Fruit fly (Drosophila melanogaster) whole organism, pupa: ENCODE results near the gene Pgd.

ENCODE experiments used
- CG10348 ChIP-seq: fragments of 200-800 bp; sonication (Bioruptor generic); IDR thresholded peaks from 2 replicates; pipeline ENCODE4 v1.3.6; 2022; ENCODE audit warnings: missing biosample characterization, missing genetic modification characterization
- CG12605 ChIP-seq: fragments of 200-800 bp; sonication (Bioruptor generic); IDR thresholded peaks from 2 replicates; pipeline ENCODE4 v1.3.6; 2022; ENCODE audit warnings: missing biosample characterization, missing genetic modification characterization
- CG13204 ChIP-seq: fragments of 200-800 bp; sonication (Bioruptor generic); optimal IDR thresholded peaks from 2 replicates; lab custom pipeline; 2018; ENCODE audit warnings: missing biosample characterization, mild to moderate bottlenecking, missing genetic modification characterization, moderate library complexity
- CG14655 ChIP-seq: fragments of 200-800 bp; sonication (Bioruptor generic); optimal IDR thresholded peaks from 3 replicates; lab custom pipeline; 2017; ENCODE audit warnings: mild to moderate bottlenecking, missing biosample characterization, missing genetic modification reagents, missing genetic modification characterization
- CG15710 ChIP-seq: fragments of 200-800 bp; sonication (Bioruptor generic); optimal IDR thresholded peaks from 2 replicates; lab custom pipeline; 2018; ENCODE audit warnings: missing biosample characterization, mild to moderate bottlenecking, missing genetic modification characterization, moderate library complexity
- CG17806 ChIP-seq: fragments of 200-800 bp; sonication (Bioruptor generic); optimal IDR thresholded peaks from 2 replicates; lab custom pipeline; 2018; ENCODE audit warnings: missing biosample characterization, mild to moderate bottlenecking, missing genetic modification characterization, moderate library complexity
- CG32121 ChIP-seq: fragments of 200-800 bp; sonication (Bioruptor generic); IDR thresholded peaks from 2 replicates; pipeline ENCODE4 v1.3.6; 2022; ENCODE audit warnings: missing biosample characterization, missing genetic modification characterization
- CG34367 ChIP-seq: fragments of 200-800 bp; sonication (Bioruptor generic); optimal IDR thresholded peaks from 2 replicates; lab custom pipeline; 2018; ENCODE audit warnings: missing biosample characterization, mild to moderate bottlenecking, missing genetic modification characterization
- CG4496 ChIP-seq: fragments of 200-800 bp; sonication (Bioruptor generic); IDR thresholded peaks from 3 replicates; pipeline ENCODE4 v1.3.6; 2022; ENCODE audit warnings: missing biosample characterization, missing genetic modification characterization
- CG8159 ChIP-seq: fragments of 200-800 bp; sonication (Bioruptor generic); optimal IDR thresholded peaks from 3 replicates; lab custom pipeline; 2018; ENCODE audit warnings: missing biosample characterization, mild to moderate bottlenecking, missing genetic modification characterization, moderate library complexity
- CG8301 ChIP-seq: fragments of 200-800 bp; sonication (Bioruptor generic); optimal IDR thresholded peaks from 2 replicates; lab custom pipeline; 2018; ENCODE audit warnings: missing biosample characterization, mild to moderate bottlenecking, missing genetic modification characterization
- CG9948 ChIP-seq: fragments of 200-800 bp; sonication (Bioruptor generic); optimal IDR thresholded peaks from 2 replicates; lab custom pipeline; 2018; ENCODE audit warnings: missing biosample characterization, mild to moderate bottlenecking, missing genetic modification characterization, moderate library complexity
- D1 ChIP-seq: fragments of 200-800 bp; sonication (Bioruptor generic); optimal IDR thresholded peaks from 2 replicates; lab custom pipeline; 2018; ENCODE audit warnings: missing biosample characterization, mild to moderate bottlenecking, missing genetic modification characterization, moderate library complexity
- EcR ChIP-seq: fragments of 200-800 bp; sonication (Bioruptor generic); optimal IDR thresholded peaks from 3 replicates; lab custom pipeline; 2019; ENCODE audit warnings: missing biosample characterization, missing genetic modification characterization, mild to moderate bottlenecking, moderate library complexity, missing genetic modification reagents
- Ets98B ChIP-seq: fragments of 200-800 bp; sonication (Bioruptor generic); IDR thresholded peaks from 2 replicates; pipeline ENCODE4 v1.3.6; 2022; ENCODE audit warnings: missing biosample characterization, missing genetic modification characterization
- Pif1A ChIP-seq: fragments of 200-800 bp; sonication (Bioruptor generic); optimal IDR thresholded peaks from 3 replicates; lab custom pipeline; 2016; ENCODE audit warnings: missing biosample characterization, missing genetic modification characterization
- Pif1B ChIP-seq: fragments of 200-800 bp; sonication (Bioruptor generic); optimal IDR thresholded peaks from 3 replicates; lab custom pipeline; 2016; ENCODE audit warnings: missing biosample characterization, missing genetic modification characterization
- Snoo ChIP-seq: fragments of 200-800 bp; sonication (Bioruptor generic); optimal IDR thresholded peaks from 3 replicates; lab custom pipeline; 2017; ENCODE audit warnings: missing biosample characterization, mild to moderate bottlenecking, missing genetic modification characterization, inconsistent platforms
- fd96Ca ChIP-seq: fragments of 200-800 bp; sonication (Bioruptor generic); IDR thresholded peaks from 3 replicates; pipeline ENCODE4 v1.3.6; 2022; ENCODE audit warnings: missing biosample characterization, missing genetic modification characterization
- gl ChIP-seq: fragments of 200-800 bp; sonication (Bioruptor generic); optimal IDR thresholded peaks from 2 replicates; lab custom pipeline; 2018; ENCODE audit warnings: missing biosample characterization, mild to moderate bottlenecking, missing genetic modification characterization
- rn ChIP-seq: fragments of 200-800 bp; sonication (Bioruptor generic); IDR thresholded peaks from 2 replicates; pipeline ENCODE4 v1.3.6; 2022; ENCODE audit warnings: missing biosample characterization, missing genetic modification characterization

Pgd gene

dm6 chrX:2180750-2181261 is 35.9 kb downstream of the Pgd start, which contains the start of gene pn:
Gene pn (plus strand): TSS chrX:2181211.
- no peak for TF ChIP-seq Pif1B
- no peak for TF ChIP-seq D1
- no peak for TF ChIP-seq fd96Ca (GFP tag; lab: Robert Waterston, UW)
- no peak for TF ChIP-seq Snoo (tag; lab: Kevin White, UChicago)
- TF ChIP-seq CG14655 (GFP tag; lab: Kevin White, UChicago) = no peak
- TF ChIP-seq CG15710 (tag; lab: Kevin White, UChicago) = no peak
- no peak for TF ChIP-seq gl (tag; lab: Kevin White, UChicago)
- TF ChIP-seq CG10348 = no peak
- no peak for TF ChIP-seq CG12605
- no peak for TF ChIP-seq CG8159 (tag; lab: Kevin White, UChicago)
- no peak for TF ChIP-seq CG13204
- TF ChIP-seq, all 21 proteins: peak for 0

dm6 chrX:2184563-2184962 is 39.6 kb downstream of the Pgd start, which contains the start of the genes Nmd3 and CG17776:
Gene Nmd3 (minus strand): TSS chrX:2184668.
Gene CG17776 (plus strand): TSS chrX:2184725.
- TF ChIP-seq CG8301 (tag; lab: Kevin White, UChicago) (no peak), Pif1A (no peak), CG14655 (GFP tag; lab: Kevin White, UChicago) (no peak)

- no peak for TF ChIP-seq CG14655 (GFP tag; lab: Kevin White, UChicago)
- TF ChIP-seq CG8301 (tag; lab: Kevin White, UChicago) = no peak
- no peak for TF ChIP-seq fd96Ca (GFP tag; lab: Robert Waterston, UW)
- no peak for TF ChIP-seq rn (GFP tag; lab: Robert Waterston, UW)
Measured at dm6 chrX:2186555-2186954, 41.6 kb downstream of the Pgd start, which contains the start of gene CG17777. Gene CG17777 (plus strand): TSS chrX:2186855.

dm6 chrX:2187520-2187919 is 42.6 kb downstream of the Pgd start, which contains the start of gene CG3457:
Gene CG3457 (plus strand): TSS chrX:2187820.
- no peak for TF ChIP-seq CG4496 (GFP tag; lab: Robert Waterston, UW)
- no peak for TF ChIP-seq CG9948
- no peak for TF ChIP-seq CG8159 (tag; lab: Kevin White, UChicago)

- TF ChIP-seq Pif1B (no peak), CG34367 (tag; lab: Kevin White, UChicago) (no peak), CG8301 (tag; lab: Kevin White, UChicago) (no peak), CG17806 (tag; lab: Kevin White, UChicago) (no peak), gl (tag; lab: Kevin White, UChicago) (no peak), CG15710 (tag; lab: Kevin White, UChicago) (no peak), Pif1A (no peak), CG9948 (no peak), Snoo (tag; lab: Kevin White, UChicago) (no peak), rn (GFP tag; lab: Robert Waterston, UW) (no peak), CG32121 (GFP tag; lab: Robert Waterston, UW) (no peak), CG14655 (GFP tag; lab: Kevin White, UChicago) (no peak), CG4496 (GFP tag; lab: Robert Waterston, UW) (no peak), CG8159 (tag; lab: Kevin White, UChicago) (no peak), Ets98B (no peak), fd96Ca (GFP tag; lab: Robert Waterston, UW) (no peak), EcR (GFP tag; lab: Kevin White, UChicago) (no peak)
Measured at dm6 chrX:2188888-2189287, 44.0 kb downstream of the Pgd start, which contains the start of gene Mct1. Gene Mct1 (plus strand): TSS chrX:2189188.

dm6 chrX:2191896-2192295 is 47.0 kb downstream of the Pgd start:
- TF ChIP-seq Ets98B = no peak
- no peak for TF ChIP-seq CG32121 (GFP tag; lab: Robert Waterston, UW)
- no peak for TF ChIP-seq CG17806 (tag; lab: Kevin White, UChicago)

dm6 chrX:2193158-2193557 is 48.2 kb downstream of the Pgd start:
- no peak for TF ChIP-seq Pif1B
- TF ChIP-seq CG10348 = no peak
- TF ChIP-seq CG4496 (GFP tag; lab: Robert Waterston, UW) = no peak
- no peak for TF ChIP-seq gl (tag; lab: Kevin White, UChicago)
- no peak for TF ChIP-seq Ets98B
- TF ChIP-seq CG9948 = no peak
- TF ChIP-seq CG13204 = no peak
- TF ChIP-seq Pif1A = no peak
- no peak for TF ChIP-seq CG12605
- TF ChIP-seq fd96Ca (GFP tag; lab: Robert Waterston, UW) = no peak
- no peak for TF ChIP-seq D1
- TF ChIP-seq CG8159 (tag; lab: Kevin White, UChicago) = no peak
- no peak for TF ChIP-seq Snoo (tag; lab: Kevin White, UChicago)
- TF ChIP-seq CG32121 (GFP tag; lab: Robert Waterston, UW) = no peak
- TF ChIP-seq CG17806 (tag; lab: Kevin White, UChicago) = no peak
